Worm (Caenorhabditis elegans): ENCODE measurements around the gene clec-66.

The clec-66 gene

DNA sequence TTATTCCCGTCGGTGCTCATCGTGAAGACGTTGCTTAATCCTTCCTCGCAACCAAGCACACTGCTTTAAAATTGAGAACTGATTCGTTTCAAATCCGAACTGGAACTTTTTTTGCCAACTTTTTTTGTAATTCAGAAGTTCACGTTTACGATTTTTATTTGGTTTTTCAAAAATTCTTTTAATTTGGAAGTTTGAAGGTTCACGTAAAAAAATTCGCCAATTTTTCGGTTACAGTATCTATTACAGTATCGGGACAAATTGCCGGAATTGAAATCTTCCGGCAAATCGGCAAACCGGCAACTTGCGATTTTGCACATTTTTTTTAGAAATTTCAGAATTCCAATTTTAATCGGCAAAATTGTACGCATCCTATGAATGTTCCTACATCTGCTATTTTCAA is 24.0 kb downstream of the clec-66 start, which contains the start of gene F58G1.3:
Gene F58G1.3, minus strand, starts transcription at position 101 of the 400 bp plus-strand sequence.
- TF ChIP-seq alr-1 (tag; optimal IDR thresholded peaks at IDR 0.05) (no peak), nhr-129 (tag; optimal IDR thresholded peaks at IDR 0.05) (no peak), nhr-10 (tag; optimal IDR thresholded peaks at IDR 0.05) (no peak), lin-13 (GFP tag; optimal IDR thresholded peaks at IDR 0.05) (no peak), sma-9 (GFP tag; optimal IDR thresholded peaks at IDR 0.05) (no peak), sma-9 (tag; optimal IDR thresholded peaks at IDR 0.05) (no peak), sma-3 (GFP tag; optimal IDR thresholded peaks at IDR 0.05) (no peak), mab-5 (tag; optimal IDR thresholded peaks at IDR 0.05) (no peak), sem-4 (tag; optimal IDR thresholded peaks at IDR 0.05) (no peak), elt-3 (tag; optimal IDR thresholded peaks at IDR 0.05) (no peak), nhr-77 (tag; optimal IDR thresholded peaks at IDR 0.05) (no peak), snpc-4 (tag; optimal IDR thresholded peaks at IDR 0.05) (no peak), nhr-23 (tag; optimal IDR thresholded peaks at IDR 0.05) (no peak), unc-39 (tag; optimal IDR thresholded peaks at IDR 0.05) (no peak), ama-1 (optimal IDR thresholded peaks at IDR 0.05) (no peak)

ce11 chrII:12930138-12930537 is 25.9 kb downstream of the clec-66 start:
- TF ChIP-seq blmp-1 (tag; optimal IDR thresholded peaks at IDR 0.05; ENCODE audit: insufficient read depth) = no peak
- TF ChIP-seq nhr-6 (tag; optimal IDR thresholded peaks at IDR 0.05) = no peak
- TF ChIP-seq unc-55 (GFP tag; optimal IDR thresholded peaks at IDR 0.05) = no peak
- TF ChIP-seq F13H6.1 (tag; optimal IDR thresholded peaks at IDR 0.05) = no peak
- no peak for TF ChIP-seq unc-62 (GFP tag; optimal IDR thresholded peaks at IDR 0.05)
- no peak for TF ChIP-seq sma-9 (GFP tag; optimal IDR thresholded peaks at IDR 0.05)
- no peak for TF ChIP-seq sma-9 (tag; optimal IDR thresholded peaks at IDR 0.05)
- TF ChIP-seq fos-1 (tag; optimal IDR thresholded peaks at IDR 0.05) = peak; percentile 13
- no peak for TF ChIP-seq Y55F3AM.14 (GFP tag; optimal IDR thresholded peaks at IDR 0.05)
- TF ChIP-seq snpc-4 (tag; optimal IDR thresholded peaks at IDR 0.05) = no peak

DNA sequence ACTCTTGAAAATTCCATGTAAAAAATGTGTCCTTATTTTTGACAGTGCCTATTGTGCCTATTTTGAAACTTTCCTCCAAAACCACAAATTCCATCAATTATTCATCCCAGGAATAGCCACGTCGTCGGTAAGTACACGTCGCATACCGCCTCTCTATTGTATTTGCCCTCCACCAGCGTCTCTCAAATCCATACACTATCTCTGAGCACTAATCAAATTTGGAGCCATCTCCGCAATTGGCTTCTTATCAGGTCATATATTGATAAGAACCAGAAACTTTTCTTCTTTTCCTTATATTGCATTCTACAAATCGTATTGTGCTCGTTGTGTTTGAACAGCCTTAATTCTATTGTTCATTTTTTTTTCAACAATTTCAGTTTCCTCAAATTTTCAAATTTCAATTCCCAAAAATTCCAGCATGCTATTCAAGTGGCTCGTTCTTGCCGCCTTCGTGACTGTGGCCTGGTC is 27.3 kb downstream of the clec-66 start, which contains the start of gene dct-18:
Gene dct-18, plus strand, starts transcription at position 418 of the 468 bp plus-strand sequence.
- TF ChIP-seq nhr-129 (tag; optimal IDR thresholded peaks at IDR 0.05) = no peak
- peak; percentile 81 for TF ChIP-seq fos-1 (tag; optimal IDR thresholded peaks at IDR 0.05)
- TF ChIP-seq mbf-1 (tag; optimal IDR thresholded peaks at IDR 0.05) = no peak
- no peak for TF ChIP-seq unc-55 (GFP tag; optimal IDR thresholded peaks at IDR 0.05)
- TF ChIP-seq crh-2 (tag; optimal IDR thresholded peaks at IDR 0.05) = peak; percentile 85
- peak; percentile 18 for TF ChIP-seq sma-9 (GFP tag; optimal IDR thresholded peaks at IDR 0.05)
- TF ChIP-seq sma-9 (tag; optimal IDR thresholded peaks at IDR 0.05) = no peak
- TF ChIP-seq nhr-11 (tag; optimal IDR thresholded peaks at IDR 0.05) = no peak
- no peak for TF ChIP-seq ceh-16 (tag; optimal IDR thresholded peaks at IDR 0.05)
- no peak for TF ChIP-seq sem-4 (tag; optimal IDR thresholded peaks at IDR 0.05)
- no peak for TF ChIP-seq ama-1 (optimal IDR thresholded peaks at IDR 0.05)
- no peak for TF ChIP-seq lsy-2 (tag; optimal IDR thresholded peaks at IDR 0.05)
- no peak for TF ChIP-seq nhr-77 (tag; optimal IDR thresholded peaks at IDR 0.05)
- no peak for TF ChIP-seq elt-1 (tag; optimal IDR thresholded peaks at IDR 0.05)
- TF ChIP-seq unc-62 (GFP tag; optimal IDR thresholded peaks at IDR 0.05) = no peak
- TF ChIP-seq lin-39 (tag; optimal IDR thresholded peaks at IDR 0.05) = no peak
- no peak for TF ChIP-seq blmp-1 (tag; optimal IDR thresholded peaks at IDR 0.05; ENCODE audit: insufficient read depth)
- TF ChIP-seq zag-1 (tag; optimal IDR thresholded peaks at IDR 0.05) = no peak
- no peak for TF ChIP-seq unc-39 (tag; optimal IDR thresholded peaks at IDR 0.05)
- no peak for TF ChIP-seq R02D3.7 (tag; optimal IDR thresholded peaks at IDR 0.05)
- TF ChIP-seq nhr-10 (tag; optimal IDR thresholded peaks at IDR 0.05) = no peak

ce11 chrII:12935259-12935658 is 31.1 kb downstream of the clec-66 start, which contains the start of gene lips-9:
TSS of gene lips-9 (minus strand) at chrII:12935359.
- no peak for TF ChIP-seq alr-1 (tag; optimal IDR thresholded peaks at IDR 0.05)
- TF ChIP-seq nhr-25 (tag; optimal IDR thresholded peaks at IDR 0.05) = no peak

- TF ChIP-seq dmd-4 (tag; optimal IDR thresholded peaks at IDR 0.05) (no peak), nhr-129 (tag; optimal IDR thresholded peaks at IDR 0.05) (no peak), ztf-1 (GFP tag; conservative IDR thresholded peaks at IDR 0.05) (no peak), lin-11 (tag; optimal IDR thresholded peaks at IDR 0.05) (no peak), mdl-1 (tag; optimal IDR thresholded peaks at IDR 0.05) (no peak), nhr-12 (tag; optimal IDR thresholded peaks at IDR 0.05) (no peak), blmp-1 (tag; optimal IDR thresholded peaks at IDR 0.05; ENCODE audit: insufficient read depth) (peak; percentile 26), R02D3.7 (tag; optimal IDR thresholded peaks at IDR 0.05) (no peak), crh-2 (tag; optimal IDR thresholded peaks at IDR 0.05) (peak; percentile 8), sma-3 (GFP tag; optimal IDR thresholded peaks at IDR 0.05) (peak; percentile 1), unc-39 (tag; optimal IDR thresholded peaks at IDR 0.05) (no peak), elt-3 (tag; optimal IDR thresholded peaks at IDR 0.05) (no peak), sem-4 (tag; optimal IDR thresholded peaks at IDR 0.05) (peak; percentile 23), ceh-16 (tag; optimal IDR thresholded peaks at IDR 0.05) (no peak), nhr-25 (tag; optimal IDR thresholded peaks at IDR 0.05) (peak; percentile 21), fos-1 (tag; optimal IDR thresholded peaks at IDR 0.05) (peak; percentile 26), unc-62 (GFP tag; optimal IDR thresholded peaks at IDR 0.05) (no peak)
Measured at ce11 chrII:12939161-12939560, 35.0 kb downstream of the clec-66 start.

Data from whole organism, L2 larva.